Fruit fly (Drosophila melanogaster) Kc167 (cell line): ENCODE results near the gene Dad.

Experiments used
- Myc ChIP-seq: fragments of >200 bp; optimal IDR thresholded peaks from 2 replicates; lab custom pipeline; 2017; ENCODE audit warnings: missing external identifiers
- Sin3A ChIP-seq: fragments of >200 bp; optimal IDR thresholded peaks from 2 replicates; lab custom pipeline; 2018; ENCODE audit warnings: missing external identifiers
- h ChIP-seq: fragments of >200 bp; optimal IDR thresholded peaks from 3 replicates; lab custom pipeline; 2018; ENCODE audit warnings: missing external identifiers
- insv ChIP-seq: fragments of >200 bp; optimal IDR thresholded peaks from 3 replicates; lab custom pipeline; 2018; ENCODE audit warnings: missing external identifiers
- psq ChIP-seq: fragments of >200 bp; optimal IDR thresholded peaks from 2 replicates; lab custom pipeline; 2017; ENCODE audit warnings: missing external identifiers
- ttk ChIP-seq: sonication (Bioruptor generic); optimal IDR thresholded peaks from 2 replicates; lab custom pipeline; 2017; ENCODE audit warnings: missing external identifiers

The Dad gene

DNA sequence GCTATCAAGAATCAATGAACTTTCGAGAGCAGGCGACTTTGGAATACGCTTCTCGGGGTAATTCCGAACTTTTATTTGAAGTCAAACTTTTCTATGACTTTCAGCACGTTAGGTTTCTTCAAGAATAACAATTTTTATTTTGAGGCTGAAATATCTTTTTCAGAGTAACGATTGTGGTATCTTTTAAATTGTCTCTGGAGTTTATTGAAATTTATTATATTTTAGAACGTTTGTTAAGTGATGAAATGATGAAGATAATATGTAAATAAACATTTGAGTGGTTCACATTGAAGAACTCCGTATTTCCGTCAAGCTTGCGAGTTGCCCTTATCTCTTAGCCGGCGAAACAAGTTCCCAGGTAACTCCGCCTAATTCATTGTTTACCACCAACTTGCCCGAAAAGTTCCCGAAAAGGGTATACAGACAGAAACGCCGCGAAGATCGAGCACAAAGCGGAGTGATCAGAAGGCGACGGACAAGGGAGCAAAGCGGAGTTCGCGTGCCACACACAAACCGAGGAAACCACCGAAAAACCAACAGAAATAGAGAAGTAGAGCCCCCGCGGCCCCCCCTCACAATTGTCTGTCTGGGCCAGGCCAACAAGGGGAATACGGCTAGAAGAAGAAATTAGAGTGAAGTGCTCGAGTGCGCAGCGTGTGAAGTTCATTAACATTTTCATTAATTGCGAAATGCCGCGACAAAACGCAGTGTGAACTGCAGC, 64.0 kb downstream of the Dad start:
- TF ChIP-seq h (no peak), ttk (no peak), Myc (lab: Kevin White, UChicago) (no peak), insv (no peak), Sin3A (lab: Kevin White, UChicago) (no peak), psq (no peak)

DNA sequence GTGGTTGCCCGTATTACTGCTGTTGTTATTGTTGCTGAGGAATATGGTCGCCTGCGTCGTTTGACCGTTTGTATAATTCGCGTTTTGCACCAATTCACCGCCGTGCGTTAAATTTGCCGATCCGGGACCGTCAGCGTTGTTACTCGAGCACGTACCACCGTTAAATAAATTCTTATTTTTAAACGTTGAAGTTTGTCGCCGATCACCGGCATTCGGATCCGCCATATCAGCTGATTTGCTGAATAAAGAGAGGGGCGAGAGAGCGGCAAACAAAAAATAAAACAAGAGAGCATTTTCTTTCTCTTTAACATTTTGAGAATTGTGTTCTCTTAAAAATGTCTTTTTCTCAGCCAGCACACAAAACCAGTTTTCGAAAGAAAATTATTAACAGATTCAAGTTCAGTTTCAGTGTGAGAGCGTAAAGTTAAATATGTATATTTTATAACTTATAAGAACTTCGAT, 65.1 kb downstream of the Dad start:
- TF ChIP-seq Myc (lab: Kevin White, UChicago) (no peak), ttk (no peak)
